Worm (Caenorhabditis elegans): ENCODE results near the gene F53F4.2.
A peak's percentile ranks its signal among the peaks of the same experiment; 100 is the strongest.

The F53F4.2 gene

DNA sequence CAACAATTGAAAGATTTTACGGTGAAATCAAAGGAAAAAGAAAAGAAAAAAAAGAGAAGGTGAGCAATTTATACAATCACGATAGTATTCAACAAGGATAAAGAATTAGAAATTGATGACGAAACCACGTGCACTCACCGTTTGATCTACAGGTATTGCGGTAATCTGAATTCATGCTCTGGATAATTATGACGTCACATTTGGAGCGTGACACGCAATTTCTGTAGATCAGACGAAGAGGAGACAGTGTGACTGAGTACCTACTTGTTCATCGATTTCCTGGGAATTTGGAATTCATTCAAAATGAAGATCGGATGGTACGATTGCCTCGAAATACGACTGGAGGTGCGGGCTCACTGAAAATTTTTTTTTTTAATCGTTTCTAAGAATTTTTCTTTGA, 9.0 kb upstream of the F53F4.2 start:
- no peak for TF ChIP-seq nhr-12 (tag; optimal IDR thresholded peaks at IDR 0.05)

DNA sequence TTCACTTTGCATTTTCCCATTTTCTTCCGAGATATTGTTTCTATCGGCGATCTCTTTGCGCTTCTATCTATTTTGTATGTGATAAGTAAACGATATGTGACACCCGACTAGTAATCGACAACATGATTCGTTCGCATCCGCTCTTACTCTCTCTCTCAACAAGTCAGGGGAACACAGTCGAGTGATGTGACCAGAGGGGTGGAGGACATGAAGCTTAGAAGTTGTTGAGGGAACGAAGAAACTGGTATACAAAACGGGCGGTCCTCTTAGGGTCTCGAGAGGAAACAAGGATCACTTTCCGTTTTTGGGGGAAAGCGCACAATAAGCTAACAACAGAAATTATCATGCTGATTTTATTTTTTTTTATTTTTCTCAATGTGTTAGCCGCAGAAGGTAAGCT, 3.7 kb upstream of the F53F4.2 start, which contains the start of gene F53F4.4:
F53F4.4 (plus strand) TSS at position 301 of the 400 bp plus-strand sequence.
- no peak for TF ChIP-seq nhr-11 (tag; optimal IDR thresholded peaks at IDR 0.05)
- TF ChIP-seq R02D3.7 (tag; optimal IDR thresholded peaks at IDR 0.05), result no peak
- TF ChIP-seq nhr-237 (tag; optimal IDR thresholded peaks at IDR 0.05), result no peak
- no peak for TF ChIP-seq Y55F3AM.14 (GFP tag; optimal IDR thresholded peaks at IDR 0.05)
- TF ChIP-seq unc-55 (GFP tag; optimal IDR thresholded peaks at IDR 0.05), result no peak
- TF ChIP-seq lin-39 (tag; optimal IDR thresholded peaks at IDR 0.05), result no peak
- no peak for TF ChIP-seq crh-2 (tag; optimal IDR thresholded peaks at IDR 0.05)
- TF ChIP-seq lsy-2 (tag; optimal IDR thresholded peaks at IDR 0.05), result no peak
- TF ChIP-seq ceh-16 (tag; optimal IDR thresholded peaks at IDR 0.05), result no peak
- no peak for TF ChIP-seq egl-27 (tag; optimal IDR thresholded peaks at IDR 0.05)

DNA sequence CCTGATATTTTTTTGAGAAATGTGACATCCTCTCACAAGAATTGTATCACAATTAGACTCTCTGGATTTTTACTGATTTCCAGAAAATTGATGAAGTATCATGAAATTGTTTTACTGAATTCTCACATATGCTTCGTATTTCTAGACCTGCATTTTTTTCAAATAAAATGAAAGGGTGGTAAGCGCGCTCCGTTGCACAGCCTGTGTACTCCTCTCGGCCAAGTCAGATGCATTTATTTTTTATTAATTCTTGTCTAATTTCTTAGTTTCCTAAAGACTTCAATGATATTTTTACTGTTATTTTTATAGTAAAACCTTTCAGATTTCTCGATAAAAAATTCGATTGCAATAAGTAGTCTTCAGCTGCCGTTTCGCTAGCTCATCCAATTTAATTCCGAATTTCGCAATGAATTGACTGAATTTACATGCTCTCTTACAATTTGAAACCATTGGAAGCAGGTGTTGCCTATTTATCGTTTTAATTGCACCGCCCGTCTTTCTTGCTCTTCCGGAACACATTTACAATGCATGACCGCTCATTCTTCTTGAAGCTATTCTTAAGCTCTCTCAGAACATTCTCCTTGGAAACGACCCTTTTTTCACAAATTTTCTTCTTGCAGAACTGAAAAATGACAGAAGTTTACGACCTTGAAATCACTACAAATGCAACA, 2.2 kb upstream of the F53F4.2 start, which contains the start of gene tbcb-1:
tbcb-1 (plus strand) TSS at position 621 of the 671 bp plus-strand sequence.
- TF ChIP-seq sma-9 (GFP tag; optimal IDR thresholded peaks at IDR 0.05) (peak; percentile 31), sma-9 (tag; optimal IDR thresholded peaks at IDR 0.05) (no peak), sma-3 (GFP tag; optimal IDR thresholded peaks at IDR 0.05) (peak; percentile 8), zag-1 (tag; optimal IDR thresholded peaks at IDR 0.05) (no peak), unc-55 (GFP tag; optimal IDR thresholded peaks at IDR 0.05) (no peak), nhr-6 (tag; optimal IDR thresholded peaks at IDR 0.05) (no peak), gmeb-1 (tag; optimal IDR thresholded peaks at IDR 0.05) (peak; percentile 35), peb-1 (tag; optimal IDR thresholded peaks at IDR 0.05) (no peak), crh-2 (tag; optimal IDR thresholded peaks at IDR 0.05) (no peak), ZK546.5 (tag; optimal IDR thresholded peaks at IDR 0.05) (no peak), nhr-10 (tag; optimal IDR thresholded peaks at IDR 0.05) (no peak), nhr-25 (tag; optimal IDR thresholded peaks at IDR 0.05) (peak; percentile 35), alr-1 (tag; optimal IDR thresholded peaks at IDR 0.05) (no peak), ztf-11 (tag; optimal IDR thresholded peaks at IDR 0.05) (no peak), elt-1 (tag; optimal IDR thresholded peaks at IDR 0.05) (no peak), C34F6.9 (tag; optimal IDR thresholded peaks at IDR 0.05) (peak; percentile 49), lsy-2 (tag; optimal IDR thresholded peaks at IDR 0.05) (peak in 1 of 2 experiments; percentile 55)

DNA sequence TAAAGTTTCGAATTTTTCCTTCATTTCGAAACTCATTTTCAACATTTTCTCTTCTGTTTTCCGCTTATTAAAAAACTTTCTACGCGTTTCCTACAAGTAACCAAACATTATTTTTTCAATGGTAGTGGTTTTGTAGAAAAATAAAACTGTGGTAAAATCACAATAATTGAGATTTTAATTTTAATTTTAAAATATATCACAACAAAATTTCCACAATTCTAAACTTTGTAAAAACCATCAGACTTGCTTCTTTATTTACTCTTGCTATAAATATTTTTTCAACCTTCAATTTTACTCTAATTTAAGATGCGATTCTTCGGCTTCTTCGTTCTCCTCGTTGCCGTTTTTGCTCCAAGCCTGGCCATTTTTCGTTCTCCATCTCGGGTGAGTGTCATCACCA, 1.5 kb downstream of the F53F4.2 start, which contains the start of gene F53F4.17:
F53F4.17 (plus strand) TSS at position 301 of the 400 bp plus-strand sequence.
- no peak for TF ChIP-seq ztf-4 (tag; optimal IDR thresholded peaks at IDR 0.05)
- no peak for TF ChIP-seq ceh-16 (tag; optimal IDR thresholded peaks at IDR 0.05)
- TF ChIP-seq dmd-4 (tag; optimal IDR thresholded peaks at IDR 0.05), result no peak
- no peak for TF ChIP-seq peb-1 (tag; optimal IDR thresholded peaks at IDR 0.05)
- no peak for TF ChIP-seq fos-1 (tag; optimal IDR thresholded peaks at IDR 0.05)
- TF ChIP-seq snpc-4 (tag; optimal IDR thresholded peaks at IDR 0.05), result no peak

DNA sequence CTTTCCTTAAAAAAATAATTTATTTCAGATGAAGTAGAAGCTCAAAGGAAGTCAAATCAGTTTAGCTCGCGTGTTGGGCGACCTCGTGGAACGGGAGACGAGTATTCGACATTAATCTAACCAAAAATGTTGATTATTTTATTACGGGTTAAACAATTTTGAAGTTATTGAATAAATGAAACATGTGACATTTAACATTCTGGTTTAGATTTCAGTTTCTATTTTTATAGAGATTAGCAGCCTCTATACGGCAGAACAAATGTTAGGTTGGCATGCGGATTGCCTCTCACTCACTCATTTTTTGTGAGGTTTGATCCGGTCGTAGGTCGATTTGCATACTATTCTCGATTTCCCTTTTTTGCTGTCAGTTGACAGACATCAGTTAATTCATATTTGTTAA, 4.9 kb downstream of the F53F4.2 start, which contains the start of gene F53F4.1:
F53F4.1 (plus strand) TSS at position 301 of the 400 bp plus-strand sequence.
- TF ChIP-seq sma-9 (GFP tag; optimal IDR thresholded peaks at IDR 0.05) (no peak), sma-9 (tag; optimal IDR thresholded peaks at IDR 0.05) (no peak), lsy-2 (tag; optimal IDR thresholded peaks at IDR 0.05) (no peak), elt-3 (tag; optimal IDR thresholded peaks at IDR 0.05) (no peak), gmeb-1 (tag; optimal IDR thresholded peaks at IDR 0.05) (no peak)

DNA sequence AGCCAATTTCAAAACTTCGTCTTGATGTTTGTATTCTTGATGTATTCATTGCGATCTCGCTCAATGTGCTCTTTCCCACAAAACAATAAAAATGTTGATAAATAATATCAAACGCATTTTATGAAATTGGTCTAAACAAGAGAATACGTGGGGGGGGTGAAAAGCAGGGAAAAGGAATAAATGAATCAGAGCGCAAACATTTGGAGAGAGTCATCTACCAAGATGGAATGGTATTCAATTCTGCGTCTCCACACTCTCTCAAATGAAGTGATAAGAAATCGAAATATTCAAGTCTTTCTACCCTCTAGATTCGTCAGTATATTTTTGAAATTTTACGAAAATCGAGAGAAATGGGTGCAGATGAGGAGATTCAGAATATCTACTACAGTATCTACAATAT, 8.7 kb downstream of the F53F4.2 start, which contains the start of gene C50B8.5:
C50B8.5 (plus strand) TSS at position 273 of the 400 bp plus-strand sequence.
- peak; percentile 74 for TF ChIP-seq fos-1 (tag; optimal IDR thresholded peaks at IDR 0.05)
- peak; percentile 15 for TF ChIP-seq F13H6.1 (tag; optimal IDR thresholded peaks at IDR 0.05)
- TF ChIP-seq mab-5 (tag; optimal IDR thresholded peaks at IDR 0.05), result no peak

All from whole organism, L2 larva.